Worm (Caenorhabditis elegans) whole organism, mixed stage, embryonic: Measurements from ENCODE around the gene C15B12.1.

Experiments
- ceh-39 ChIP-seq: fragments of 150-350 bp; optimal IDR thresholded peaks from 2 replicates; lab custom pipeline; 2014; ENCODE audit warnings: missing biosample characterization, missing genetic modification characterization
- lin-13 ChIP-seq: fragments of 150-350 bp; optimal IDR thresholded peaks from 2 replicates; lab custom pipeline; 2014; ENCODE audit warnings: missing biosample characterization, missing genetic modification characterization
- mls-2 ChIP-seq: sonication (generic microtip); optimal IDR thresholded peaks from 2 replicates; lab custom pipeline; 2016; ENCODE audit warnings: mild to moderate bottlenecking, missing genetic modification characterization, moderate library complexity, missing compliant biosample characterization
- nhr-28 ChIP-seq: fragments of 150-350 bp; optimal IDR thresholded peaks from 2 replicates; lab custom pipeline; 2014; ENCODE audit warnings: missing biosample characterization, missing genetic modification characterization
- nhr-76 ChIP-seq: sonication (generic microtip); optimal IDR thresholded peaks from 2 replicates; lab custom pipeline; 2017; ENCODE audit warnings: missing biosample characterization, missing genetic modification characterization
- snpc-4 ChIP-seq: fragments of 150-350 bp; optimal IDR thresholded peaks from 2 replicates; lab custom pipeline; 2014; ENCODE audit warnings: missing biosample characterization, missing genetic modification characterization
- unc-39 ChIP-seq: fragments of 150-350 bp; optimal IDR thresholded peaks from 2 replicates; lab custom pipeline; 2014; ENCODE audit warnings: missing biosample characterization, missing genetic modification characterization

- no peak for TF ChIP-seq mls-2
- no peak for TF ChIP-seq unc-39 (tag; lab: Kevin White, UChicago)
- no peak for TF ChIP-seq nhr-76
- TF ChIP-seq nhr-28 (tag; lab: Kevin White, UChicago), result no peak
- no peak for TF ChIP-seq ceh-39
- no peak for TF ChIP-seq snpc-4 (tag; lab: Kevin White, UChicago)
- TF ChIP-seq lin-13 (tag; lab: Kevin White, UChicago), result no peak
Measured at ce11 chrX:6455157-6455556, 21.5 kb upstream of the C15B12.1 start, which contains the start of gene nas-33.
